Worm (Caenorhabditis elegans): ENCODE results near the gene lgc-24.

lgc-24 gene

ce11 chrX:12103712-12104111, 35.4 kb downstream of the lgc-24 start, which contains the start of gene W03G11.3:
Gene W03G11.3 (minus strand): TSS chrX:12103812.
- TF ChIP-seq cog-1 (tag; optimal IDR thresholded peaks at IDR 0.05) (no peak), ref-1 (GFP tag; conservative IDR thresholded peaks at IDR 0.05) (no peak)

- TF ChIP-seq med-1 (GFP tag; optimal IDR thresholded peaks at IDR 0.05; ENCODE audit: insufficient read depth) = no peak
- TF ChIP-seq klf-2 (GFP tag; conservative IDR thresholded peaks at IDR 0.05) = no peak
- TF ChIP-seq cog-1 (tag; optimal IDR thresholded peaks at IDR 0.05) = no peak
- no peak for TF ChIP-seq tab-1 (GFP tag; IDR thresholded peaks at IDR 0.05)
- no peak for TF ChIP-seq T22C8.4 (GFP tag; IDR thresholded peaks at IDR 0.05)
- no peak for TF ChIP-seq ztf-23 (GFP tag; IDR thresholded peaks at IDR 0.05)
- TF ChIP-seq ztf-29 (GFP tag; IDR thresholded peaks at IDR 0.05) = no peak
- no peak for TF ChIP-seq flt-1 (GFP tag; IDR thresholded peaks at IDR 0.05)
- TF ChIP-seq ref-1 (GFP tag; conservative IDR thresholded peaks at IDR 0.05) = no peak
Measured at ce11 chrX:12104630-12105029, 36.3 kb downstream of the lgc-24 start, which contains the start of gene col-181. Gene col-181 (plus strand): TSS chrX:12104930.

ce11 chrX:12105458-12105857, 37.1 kb downstream of the lgc-24 start:
- TF ChIP-seq klf-2 (GFP tag; conservative IDR thresholded peaks at IDR 0.05) (no peak), ztf-23 (GFP tag; IDR thresholded peaks at IDR 0.05) (no peak), flt-1 (GFP tag; IDR thresholded peaks at IDR 0.05) (no peak), cog-1 (tag; optimal IDR thresholded peaks at IDR 0.05) (no peak), tab-1 (GFP tag; IDR thresholded peaks at IDR 0.05) (no peak), ztf-29 (GFP tag; IDR thresholded peaks at IDR 0.05) (no peak), med-1 (GFP tag; optimal IDR thresholded peaks at IDR 0.05; ENCODE audit: insufficient read depth) (no peak)

ce11 chrX:12106004-12106403, 37.7 kb downstream of the lgc-24 start:
- peak; percentile 90 for TF ChIP-seq med-1 (GFP tag; optimal IDR thresholded peaks at IDR 0.05; ENCODE audit: insufficient read depth)
- TF ChIP-seq flt-1 (GFP tag; IDR thresholded peaks at IDR 0.05) = peak; percentile 99
- peak; percentile 95 for TF ChIP-seq cog-1 (tag; optimal IDR thresholded peaks at IDR 0.05)
- peak; percentile 98 for TF ChIP-seq klf-2 (GFP tag; conservative IDR thresholded peaks at IDR 0.05)
- TF ChIP-seq ref-1 (GFP tag; conservative IDR thresholded peaks at IDR 0.05) = peak; percentile 96
- no peak; the same call in 1 of the 2 replicates for TF ChIP-seq tab-1 (GFP tag; IDR thresholded peaks at IDR 0.05)
- peak; percentile 98 for TF ChIP-seq ztf-29 (GFP tag; IDR thresholded peaks at IDR 0.05)
- TF ChIP-seq T22C8.4 (GFP tag; IDR thresholded peaks at IDR 0.05) = peak; percentile 97
- peak; percentile 98 for TF ChIP-seq ztf-23 (GFP tag; IDR thresholded peaks at IDR 0.05)

ce11 chrX:12108517-12109216, 40.3 kb downstream of the lgc-24 start, which contains the start of the genes W03G11.2 and lgc-13:
Gene W03G11.2 (minus strand): TSS chrX:12108617.
Gene lgc-13 (plus strand): TSS chrX:12109166.
- TF ChIP-seq T22C8.4 (GFP tag; IDR thresholded peaks at IDR 0.05) (no peak), cog-1 (tag; optimal IDR thresholded peaks at IDR 0.05) (no peak), ztf-23 (GFP tag; IDR thresholded peaks at IDR 0.05) (no peak), tab-1 (GFP tag; IDR thresholded peaks at IDR 0.05) (no peak), med-1 (GFP tag; optimal IDR thresholded peaks at IDR 0.05; ENCODE audit: insufficient read depth) (no peak)

ce11 chrX:12111213-12111612, 42.9 kb downstream of the lgc-24 start, which contains the start of gene lgc-14:
Gene lgc-14 (plus strand): TSS chrX:12111513.
- TF ChIP-seq cog-1 (tag; optimal IDR thresholded peaks at IDR 0.05) (no peak), T22C8.4 (GFP tag; IDR thresholded peaks at IDR 0.05) (no peak), klf-2 (GFP tag; conservative IDR thresholded peaks at IDR 0.05) (no peak), ztf-29 (GFP tag; IDR thresholded peaks at IDR 0.05) (no peak), ref-1 (GFP tag; conservative IDR thresholded peaks at IDR 0.05) (no peak), med-1 (GFP tag; optimal IDR thresholded peaks at IDR 0.05; ENCODE audit: insufficient read depth) (no peak), ztf-23 (GFP tag; IDR thresholded peaks at IDR 0.05) (no peak), flt-1 (GFP tag; IDR thresholded peaks at IDR 0.05) (no peak), tab-1 (GFP tag; IDR thresholded peaks at IDR 0.05) (no peak)

ce11 chrX:12114024-12114423, 45.7 kb downstream of the lgc-24 start, which contains the start of gene lgc-15:
Gene lgc-15 (plus strand): TSS chrX:12114324.
- TF ChIP-seq med-1 (GFP tag; optimal IDR thresholded peaks at IDR 0.05; ENCODE audit: insufficient read depth) (no peak), klf-2 (GFP tag; conservative IDR thresholded peaks at IDR 0.05) (no peak), ztf-23 (GFP tag; IDR thresholded peaks at IDR 0.05) (no peak), tab-1 (GFP tag; IDR thresholded peaks at IDR 0.05) (no peak), cog-1 (tag; optimal IDR thresholded peaks at IDR 0.05) (no peak), flt-1 (GFP tag; IDR thresholded peaks at IDR 0.05) (no peak), T22C8.4 (GFP tag; IDR thresholded peaks at IDR 0.05) (no peak), ref-1 (GFP tag; conservative IDR thresholded peaks at IDR 0.05) (no peak), ztf-29 (GFP tag; IDR thresholded peaks at IDR 0.05) (no peak)

ce11 chrX:12118340-12118739, 50.0 kb downstream of the lgc-24 start, which contains the start of gene lgc-16:
Gene lgc-16 (plus strand): TSS chrX:12118640.
- TF ChIP-seq med-1 (GFP tag; optimal IDR thresholded peaks at IDR 0.05; ENCODE audit: insufficient read depth) = no peak
- no peak for TF ChIP-seq ref-1 (GFP tag; conservative IDR thresholded peaks at IDR 0.05)
- no peak for TF ChIP-seq flt-1 (GFP tag; IDR thresholded peaks at IDR 0.05)
- no peak for TF ChIP-seq ztf-23 (GFP tag; IDR thresholded peaks at IDR 0.05)
- TF ChIP-seq tab-1 (GFP tag; IDR thresholded peaks at IDR 0.05) = no peak
- TF ChIP-seq T22C8.4 (GFP tag; IDR thresholded peaks at IDR 0.05) = no peak
- no peak for TF ChIP-seq ztf-29 (GFP tag; IDR thresholded peaks at IDR 0.05)
- no peak for TF ChIP-seq cog-1 (tag; optimal IDR thresholded peaks at IDR 0.05)
- no peak for TF ChIP-seq klf-2 (GFP tag; conservative IDR thresholded peaks at IDR 0.05)
